Fruit fly (Drosophila melanogaster) whole organism, embryonic: ENCODE measurements around the gene Pep.
A peak's percentile ranks its signal among the peaks of the same experiment; 100 is the strongest.

Experiments
- ATbp ChIP-seq: fragments of 200-800 bp; sonication (Bioruptor generic); optimal IDR thresholded peaks from 2 replicates; lab custom pipeline; 2017; ENCODE audit warnings: missing biosample characterization, mild to moderate bottlenecking, missing genetic modification characterization, missing genetic modification reagents
- Atf-2 ChIP-seq: fragments of 200-800 bp; sonication (Bioruptor generic); optimal IDR thresholded peaks from 2 replicates; lab custom pipeline; 2016; ENCODE audit warnings: missing biosample characterization, missing genetic modification characterization
- Blimp-1 ChIP-seq: fragments of 200-800 bp; sonication (Bioruptor generic); optimal IDR thresholded peaks from 3 replicates; lab custom pipeline; 2018; ENCODE audit warnings: missing biosample characterization, missing genetic modification characterization, mild to moderate bottlenecking, moderate library complexity, missing genetic modification reagents
- CG10366 ChIP-seq: fragments of 200-800 bp; sonication (Bioruptor generic); IDR thresholded peaks from 2 replicates; pipeline ENCODE4 v1.3.6; 2022; ENCODE audit warnings: missing biosample characterization, missing genetic modification characterization
- CG11247 ChIP-seq: fragments of 200-800 bp; sonication (Bioruptor generic); IDR thresholded peaks from 2 replicates; pipeline ENCODE4 v1.3.6; 2022; ENCODE audit warnings: missing biosample characterization, missing genetic modification characterization
- CG1233 ChIP-seq: fragments of 200-800 bp; sonication (Bioruptor generic); optimal IDR thresholded peaks from 4 replicates; lab custom pipeline; 2018; ENCODE audit warnings: missing biosample characterization, mild to moderate bottlenecking, missing genetic modification characterization
- CG12391 ChIP-seq: fragments of 200-800 bp; sonication (Bioruptor generic); optimal IDR thresholded peaks from 3 replicates; lab custom pipeline; 2018; ENCODE audit warnings: missing biosample characterization, mild to moderate bottlenecking, missing genetic modification characterization, moderate library complexity
- CG12744 ChIP-seq: fragments of 200-800 bp; sonication (Bioruptor generic); optimal IDR thresholded peaks from 2 replicates; lab custom pipeline; 2016; ENCODE audit warnings: missing biosample characterization, missing genetic modification characterization
- CG13296 ChIP-seq: fragments of 200-800 bp; sonication (Bioruptor generic); optimal IDR thresholded peaks from 3 replicates; lab custom pipeline; 2018; ENCODE audit warnings: missing biosample characterization, mild to moderate bottlenecking, missing genetic modification characterization
- CG13424 ChIP-seq: fragments of 200-800 bp; sonication (Bioruptor generic); optimal IDR thresholded peaks from 2 replicates; lab custom pipeline; 2019; ENCODE audit warnings: missing biosample characterization, mild to moderate bottlenecking, missing genetic modification characterization, moderate library complexity
- CG1603 ChIP-seq: fragments of 200-800 bp; sonication (Bioruptor generic); optimal IDR thresholded peaks from 2 replicates; lab custom pipeline; 2019; ENCODE audit warnings: missing biosample characterization, mild to moderate bottlenecking, missing genetic modification characterization, moderate library complexity
- CG17328 ChIP-seq: fragments of 200-800 bp; sonication (Bioruptor generic); IDR thresholded peaks from 2 replicates; pipeline ENCODE4 v1.3.6; 2022; ENCODE audit warnings: missing biosample characterization, missing genetic modification characterization
- CG17568 ChIP-seq: fragments of 200-800 bp; sonication (Bioruptor generic); optimal IDR thresholded peaks from 2 replicates; lab custom pipeline; 2018; ENCODE audit warnings: missing biosample characterization, mild to moderate bottlenecking, missing genetic modification characterization, moderate library complexity
- CG18262 ChIP-seq: fragments of 200-800 bp; optimal IDR thresholded peaks from 3 replicates; lab custom pipeline; 2019; ENCODE audit warnings: missing biosample characterization, mild to moderate bottlenecking, missing genetic modification characterization, moderate library complexity
- CG18476 ChIP-seq: fragments of 200-800 bp; sonication (Bioruptor generic); optimal IDR thresholded peaks from 2 replicates; lab custom pipeline; 2016; ENCODE audit warnings: missing biosample characterization, mild to moderate bottlenecking, missing genetic modification characterization
- CG2116 ChIP-seq: fragments of 200-800 bp; sonication (Bioruptor generic); optimal IDR thresholded peaks from 3 replicates; lab custom pipeline; 2018; ENCODE audit warnings: missing biosample characterization, mild to moderate bottlenecking, missing genetic modification characterization
- CG2678 ChIP-seq: fragments of 200-800 bp; sonication (Bioruptor generic); optimal IDR thresholded peaks from 3 replicates; lab custom pipeline; 2019; ENCODE audit warnings: missing biosample characterization, mild to moderate bottlenecking, missing genetic modification characterization, moderate library complexity
- CG3281 ChIP-seq: fragments of 200-800 bp; sonication (Bioruptor generic); optimal IDR thresholded peaks from 3 replicates; lab custom pipeline; 2017; ENCODE audit warnings: missing biosample characterization, mild to moderate bottlenecking, missing genetic modification characterization
- CG3407 ChIP-seq: fragments of 200-800 bp; sonication (Bioruptor generic); optimal IDR thresholded peaks from 2 replicates; lab custom pipeline; 2018; ENCODE audit warnings: missing biosample characterization, mild to moderate bottlenecking, missing genetic modification characterization
- CG42726 ChIP-seq: fragments of 200-800 bp; sonication (Bioruptor generic); IDR thresholded peaks from 2 replicates; pipeline ENCODE4 v1.3.6; 2022; ENCODE audit warnings: missing biosample characterization, missing genetic modification characterization; ENCODE audit not compliant: partially characterized antibody
- CG6254 ChIP-seq: fragments of 200-800 bp; sonication (Bioruptor generic); optimal IDR thresholded peaks from 3 replicates; lab custom pipeline; 2017; ENCODE audit warnings: mild to moderate bottlenecking, missing biosample characterization, missing genetic modification reagents, missing genetic modification characterization
- CG9437 ChIP-seq: fragments of 200-800 bp; sonication (Bioruptor generic); optimal IDR thresholded peaks from 2 replicates; lab custom pipeline; 2018; ENCODE audit warnings: missing biosample characterization, mild to moderate bottlenecking, missing genetic modification characterization
- Dip2 ChIP-seq: fragments of 200-800 bp; sonication (Bioruptor generic); IDR thresholded peaks from 2 replicates; pipeline ENCODE4 v1.3.6; 2022; ENCODE audit warnings: missing biosample characterization, missing genetic modification characterization
- Ets65A ChIP-seq: fragments of 200-800 bp; sonication (Bioruptor generic); peaks from one replicate; lab custom pipeline; 2016; ENCODE audit warnings: missing biosample characterization, missing genetic modification characterization
- HLH3B ChIP-seq: fragments of 200-800 bp; sonication (Bioruptor generic); IDR thresholded peaks from 2 replicates; pipeline ENCODE4 v1.3.6; 2022; ENCODE audit warnings: missing biosample characterization, missing genetic modification characterization
- Hr51 ChIP-seq, 2 experiments: fragments of 200-800 bp; sonication (Bioruptor generic); optimal IDR thresholded peaks; 2 replicates in 1 of 2; 3 replicates in 1 of 2; lab custom pipeline; 2016 to 2018; ENCODE audit warnings: missing biosample characterization in 2 of 2, missing genetic modification characterization in 2 of 2, mild to moderate bottlenecking in 1 of 2, moderate library complexity in 1 of 2
- Med ChIP-seq: fragments of 200-800 bp; sonication (Bioruptor generic); peaks from one replicate; lab custom pipeline; 2016; ENCODE audit warnings: missing biosample characterization, missing genetic modification characterization, mild to moderate bottlenecking, inconsistent platforms, moderate library complexity
- Optix ChIP-seq: fragments of 200-800 bp; sonication (Bioruptor generic); IDR thresholded peaks from 3 replicates; pipeline ENCODE4 v1.3.6; 2022; ENCODE audit warnings: missing biosample characterization, missing genetic modification characterization
- Pdp1 ChIP-seq, 2 experiments: fragments of 200-800 bp; sonication (Bioruptor generic); optimal IDR thresholded peaks; 3 replicates each; lab custom pipeline; 2016; ENCODE audit warnings: missing biosample characterization in 2 of 2, missing genetic modification characterization in 2 of 2, mild to moderate bottlenecking in 1 of 2, moderate library complexity in 1 of 2
- Ptx1 ChIP-seq: fragments of 200-800 bp; sonication (Bioruptor generic); IDR thresholded peaks from 2 replicates; pipeline ENCODE4 v1.3.6; 2022; ENCODE audit warnings: missing biosample characterization, missing genetic modification characterization
- Sox102F ChIP-seq: fragments of 200-800 bp; sonication (Bioruptor generic); optimal IDR thresholded peaks from 2 replicates; lab custom pipeline; 2018; ENCODE audit warnings: missing biosample characterization, mild to moderate bottlenecking, missing genetic modification characterization, moderate library complexity
- Vsx1 ChIP-seq: fragments of 200-800 bp; sonication (Bioruptor generic); optimal IDR thresholded peaks from 2 replicates; lab custom pipeline; 2017; ENCODE audit warnings: missing biosample characterization, mild to moderate bottlenecking, missing genetic modification characterization, missing genetic modification reagents
- amos ChIP-seq: fragments of 200-800 bp; sonication (Bioruptor generic); IDR thresholded peaks from 2 replicates; pipeline ENCODE4 v1.3.6; 2022; ENCODE audit warnings: missing biosample characterization, missing genetic modification characterization; ENCODE audit not compliant: partially characterized antibody
- ara ChIP-seq: fragments of 200-800 bp; sonication (Bioruptor generic); IDR thresholded peaks from 2 replicates; pipeline ENCODE4 v1.3.6; 2022; ENCODE audit warnings: missing biosample characterization, missing genetic modification characterization
- chm ChIP-seq: fragments of 200-800 bp; sonication (Bioruptor generic); IDR thresholded peaks from 2 replicates; pipeline ENCODE4 v1.3.6; 2022; ENCODE audit warnings: missing biosample characterization, missing genetic modification characterization
- cwo ChIP-seq: fragments of 200-800 bp; sonication (Bioruptor generic); optimal IDR thresholded peaks from 3 replicates; lab custom pipeline; 2017; ENCODE audit warnings: missing biosample characterization, missing genetic modification characterization, mild to moderate bottlenecking, moderate library complexity, missing genetic modification reagents
- exex ChIP-seq: fragments of 200-800 bp; sonication (Bioruptor generic); optimal IDR thresholded peaks from 4 replicates; lab custom pipeline; 2018; ENCODE audit warnings: missing biosample characterization, mild to moderate bottlenecking, missing genetic modification characterization, moderate library complexity
- grau ChIP-seq: fragments of 200-800 bp; optimal IDR thresholded peaks from 3 replicates; lab custom pipeline; 2019; ENCODE audit warnings: missing biosample characterization, mild to moderate bottlenecking, missing genetic modification characterization, moderate library complexity
- gsb ChIP-seq: fragments of 200-800 bp; sonication (Bioruptor generic); IDR thresholded peaks from 2 replicates; pipeline ENCODE4 v1.3.6; 2022; ENCODE audit warnings: missing biosample characterization, missing genetic modification characterization
- hkb ChIP-seq, 2 experiments: fragments of 200-800 bp in 1 of 2; fragments of >200 bp in 1 of 2; sonication (Bioruptor generic) in 1 of 2; IDR thresholded peaks in 1 of 2; optimal IDR thresholded peaks in 1 of 2; 2 replicates each; pipeline versions ENCODE4 v1.3.6 to Lab custom; 2017 to 2022; ENCODE audit warnings: missing biosample characterization in 1 of 2, missing genetic modification characterization in 1 of 2
- nau ChIP-seq: fragments of 200-800 bp; sonication (Bioruptor generic); optimal IDR thresholded peaks from 3 replicates; lab custom pipeline; 2017; ENCODE audit warnings: missing biosample characterization, mild to moderate bottlenecking, missing genetic modification characterization, missing genetic modification reagents
- pfk ChIP-seq: fragments of 200-800 bp; sonication (Bioruptor generic); optimal IDR thresholded peaks from 2 replicates; lab custom pipeline; 2018; ENCODE audit warnings: missing biosample characterization, mild to moderate bottlenecking, missing genetic modification characterization, moderate library complexity
- row ChIP-seq: fragments of 200-800 bp; sonication (Bioruptor generic); IDR thresholded peaks from 3 replicates; pipeline ENCODE4 v1.3.6; 2022; ENCODE audit warnings: missing biosample characterization, missing genetic modification characterization
- sim ChIP-seq: fragments of 200-800 bp; sonication (Bioruptor generic); IDR thresholded peaks from 2 replicates; pipeline ENCODE4 v1.3.6; 2022; ENCODE audit warnings: missing biosample characterization, missing genetic modification characterization
- slbo ChIP-seq: fragments of 200-800 bp; sonication (Bioruptor generic); IDR thresholded peaks from 2 replicates; pipeline ENCODE4 v1.3.6; 2022; ENCODE audit warnings: missing biosample characterization, missing genetic modification characterization
- z ChIP-seq: fragments of 200-800 bp; sonication (Bioruptor generic); IDR thresholded peaks from 3 replicates; pipeline ENCODE4 v1.3.6; 2022; ENCODE audit warnings: missing biosample characterization, missing genetic modification characterization

Pep gene

DNA sequence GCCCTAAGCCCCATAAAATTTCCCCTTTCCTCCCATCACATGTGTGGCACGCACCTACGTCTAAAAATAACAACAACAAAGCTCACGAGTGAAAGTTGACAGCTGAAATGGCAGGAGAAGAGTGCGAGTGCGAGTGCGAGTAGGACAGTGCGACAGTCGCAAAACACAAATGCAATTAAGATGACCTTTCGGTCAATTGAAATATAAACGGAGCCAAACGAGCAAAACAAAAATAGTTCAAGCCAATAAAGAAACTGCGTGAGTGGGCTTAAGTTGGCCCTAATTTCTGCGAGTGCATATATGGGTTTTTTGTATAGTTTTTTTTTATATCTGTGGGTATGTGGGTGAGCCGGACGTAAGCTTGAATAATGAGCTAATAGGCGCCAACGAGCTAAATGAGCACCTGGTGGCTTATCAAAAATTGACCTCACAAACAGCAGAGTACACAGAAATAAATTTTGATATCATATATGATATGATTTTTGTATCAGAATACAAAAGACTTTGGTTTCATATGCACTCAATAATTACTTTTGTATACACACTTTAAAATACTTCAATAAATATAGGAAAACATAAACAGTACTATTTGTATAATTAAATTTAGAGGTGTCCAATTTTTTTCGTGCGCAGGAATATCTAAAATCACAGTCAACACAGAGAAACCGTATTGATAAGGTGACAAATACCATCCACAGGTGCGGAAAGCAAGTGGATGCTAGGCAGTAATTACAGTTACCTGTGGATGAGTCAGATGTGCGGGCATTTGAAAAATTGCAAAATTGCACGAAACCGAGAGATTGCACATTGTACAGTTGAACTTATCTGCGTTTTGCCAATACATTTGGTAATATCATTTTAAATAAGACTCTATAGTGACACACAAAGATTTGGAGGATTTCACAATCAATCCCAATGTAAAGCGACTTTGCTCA lies 7.1 kb upstream of the Pep start (continued):
- no peak for TF ChIP-seq amos
- 0 out of 2 replicates have a peak, but pooled peaks have one; percentile 13 for TF ChIP-seq slbo (GFP tag; lab: Robert Waterston, UW)
- no peak for TF ChIP-seq chm (GFP tag; lab: Robert Waterston, UW)
- peak; percentile 16 for TF ChIP-seq Vsx1 (GFP tag; lab: Kevin White, UChicago)
- no peak for TF ChIP-seq CG42726 (GFP tag; lab: Robert Waterston, UW)
- TF ChIP-seq sim = 0 out of 2 replicates have a peak, but pooled peaks have one; percentile 13
- TF ChIP-seq ATbp = peak; percentile 22
- TF ChIP-seq CG1603 = no peak
- TF ChIP-seq Hr51 (GFP tag; optimal IDR thresholded peaks at IDR 0.05; lab: Kevin White, UChicago) = peak in 1 of 2 experiments; percentile 52
- peak; percentile 34 for TF ChIP-seq exex (tag; lab: Kevin White, UChicago)
- peak; percentile 31; the same call in 1 of the 2 replicates for TF ChIP-seq Ptx1 (GFP tag; lab: Robert Waterston, UW)
- TF ChIP-seq CG2678 (tag; lab: Kevin White, UChicago) = peak; percentile 54
- peak in 1 of 2 experiments; percentile 11 for TF ChIP-seq Pdp1 (GFP tag; optimal IDR thresholded peaks at IDR 0.05; lab: Kevin White, UChicago)
- TF ChIP-seq row = peak; percentile 52; the same call in 2 of the 3 replicates
- TF ChIP-seq nau (GFP tag; lab: Kevin White, UChicago) = peak; percentile 6
- peak; percentile 2 for TF ChIP-seq CG17568
- TF ChIP-seq cwo (GFP tag; lab: Kevin White, UChicago) = peak; percentile 55
- TF ChIP-seq CG12744 (GFP tag; lab: Kevin White, UChicago) = no peak
- peak; percentile 3 for TF ChIP-seq CG18476 (GFP tag; lab: Kevin White, UChicago)
- TF ChIP-seq CG13296 = peak; percentile 33
- TF ChIP-seq CG9437 (GFP tag; lab: Kevin White, UChicago) = peak; percentile 26
- 0 out of 2 replicates have a peak, but pooled peaks have one; percentile 27 for TF ChIP-seq CG11247
- no peak for TF ChIP-seq hkb (optimal IDR thresholded peaks at IDR 0.05; lab: Kevin White, UChicago)
- 0 out of 2 replicates have a peak, but pooled peaks have one; percentile 45 for TF ChIP-seq hkb (GFP tag; IDR thresholded peaks at IDR 0.05; lab: Robert Waterston, UW)
- TF ChIP-seq CG3407 = peak; percentile 13
- TF ChIP-seq CG13424 = peak; percentile 19
- TF ChIP-seq CG12391 (tag; lab: Kevin White, UChicago) = peak; percentile 37
- TF ChIP-seq pfk = no peak
- TF ChIP-seq CG2116 (GFP tag; lab: Kevin White, UChicago) = peak; percentile 5
- no peak for TF ChIP-seq Optix (GFP tag; lab: Robert Waterston, UW)
- peak; percentile 9 for TF ChIP-seq Atf-2 (GFP tag; lab: Kevin White, UChicago)
- TF ChIP-seq CG17328 (GFP tag; lab: Robert Waterston, UW) = peak; percentile 45; the same call in 1 of the 2 replicates
- peak; percentile 22 for TF ChIP-seq CG3281 (GFP tag; lab: Kevin White, UChicago)
- TF ChIP-seq Sox102F (GFP tag; lab: Kevin White, UChicago) = peak; percentile 34
- peak; percentile 89 for TF ChIP-seq Blimp-1 (GFP tag; lab: Kevin White, UChicago)
- peak; percentile 19 for TF ChIP-seq CG1233 (GFP tag; lab: Kevin White, UChicago)
- TF ChIP-seq z = 0 out of 3 replicates have a peak, but pooled peaks have one; percentile 40
- TF ChIP-seq Ets65A (GFP tag; lab: Kevin White, UChicago) = peak; percentile 76
- peak; percentile 82 for TF ChIP-seq Med
- TF ChIP-seq grau = peak; percentile 49
- TF ChIP-seq CG10366 (GFP tag; lab: Robert Waterston, UW) = peak; percentile 26
- peak; percentile 11 for TF ChIP-seq CG18262
- TF ChIP-seq HLH3B (GFP tag; lab: Robert Waterston, UW) = 0 out of 2 replicates have a peak, but pooled peaks have one; percentile 6
- no peak for TF ChIP-seq gsb
- TF ChIP-seq ara (GFP tag; lab: Robert Waterston, UW) = 0 out of 2 replicates have a peak, but pooled peaks have one; percentile 16
- no peak for TF ChIP-seq Dip2
- TF ChIP-seq CG6254 (GFP tag; lab: Kevin White, UChicago) = peak; percentile 2
